Worm (Caenorhabditis elegans): ENCODE data around the gene srv-10.

Gene srv-10

ce11 chrV:13423608-13424007, at the start of gene srv-10:
TSS of gene srv-10 (plus strand) at chrV:13423908.
- TF ChIP-seq unc-62 (GFP tag; optimal IDR thresholded peaks at IDR 0.05), result no peak

ce11 chrV:13374532-13374931, 49.2 kb upstream of the srv-10 start:
- no peak for TF ChIP-seq unc-62 (GFP tag; optimal IDR thresholded peaks at IDR 0.05)

ce11 chrV:13375861-13376260, 47.8 kb upstream of the srv-10 start:
- TF ChIP-seq unc-62 (GFP tag; optimal IDR thresholded peaks at IDR 0.05), result no peak

- no peak for TF ChIP-seq unc-62 (GFP tag; optimal IDR thresholded peaks at IDR 0.05)
Observed at ce11 chrV:13377130-13377529, 46.6 kb upstream of the srv-10 start.

ce11 chrV:13380178-13380577, 43.5 kb upstream of the srv-10 start, which contains the start of gene ifbp-1:
TSS of gene ifbp-1 (minus strand) at chrV:13380262.
- TF ChIP-seq unc-62 (GFP tag; optimal IDR thresholded peaks at IDR 0.05), result no peak

- no peak for TF ChIP-seq unc-62 (GFP tag; optimal IDR thresholded peaks at IDR 0.05)
Observed at ce11 chrV:13380980-13381379, 42.7 kb upstream of the srv-10 start, which contains the start of gene cpz-2. TSS of gene cpz-2 (plus strand) at chrV:13381189.

ce11 chrV:13385798-13386197, 37.9 kb upstream of the srv-10 start, which contains the start of gene gcy-34:
TSS of gene gcy-34 (minus strand) at chrV:13385898.
- no peak for TF ChIP-seq unc-62 (GFP tag; optimal IDR thresholded peaks at IDR 0.05)

ce11 chrV:13387472-13387871, 36.2 kb upstream of the srv-10 start:
- no peak for TF ChIP-seq unc-62 (GFP tag; optimal IDR thresholded peaks at IDR 0.05)

ce11 chrV:13388961-13389360, 34.7 kb upstream of the srv-10 start:
- TF ChIP-seq unc-62 (GFP tag; optimal IDR thresholded peaks at IDR 0.05), result no peak

- TF ChIP-seq unc-62 (GFP tag; optimal IDR thresholded peaks at IDR 0.05), result no peak
Observed at ce11 chrV:13389454-13389853, 34.3 kb upstream of the srv-10 start.

- TF ChIP-seq unc-62 (GFP tag; optimal IDR thresholded peaks at IDR 0.05), result no peak
Observed at ce11 chrV:13390936-13391335, 32.8 kb upstream of the srv-10 start.

ce11 chrV:13391378-13392258, 32.1 kb upstream of the srv-10 start, which contains the start of gene somi-1:
TSS of gene somi-1 (minus strand) at chrV:13391395.
- no peak for TF ChIP-seq unc-62 (GFP tag; optimal IDR thresholded peaks at IDR 0.05)

ce11 chrV:13393333-13393803, 30.3 kb upstream of the srv-10 start:
- TF ChIP-seq unc-62 (GFP tag; optimal IDR thresholded peaks at IDR 0.05), result no peak

ce11 chrV:13394968-13395367, 28.7 kb upstream of the srv-10 start:
- no peak for TF ChIP-seq unc-62 (GFP tag; optimal IDR thresholded peaks at IDR 0.05)

- TF ChIP-seq unc-62 (GFP tag; optimal IDR thresholded peaks at IDR 0.05), result no peak
Observed at ce11 chrV:13396426-13396825, 27.3 kb upstream of the srv-10 start.

ce11 chrV:13401669-13402068, 22.0 kb upstream of the srv-10 start:
- no peak for TF ChIP-seq unc-62 (GFP tag; optimal IDR thresholded peaks at IDR 0.05)

- TF ChIP-seq unc-62 (GFP tag; optimal IDR thresholded peaks at IDR 0.05), result no peak
Observed at ce11 chrV:13402524-13402923, 21.2 kb upstream of the srv-10 start.

All from whole organism, dauer.